Fruit fly (Drosophila melanogaster): ENCODE data around the gene MFS10.

The MFS10 gene

DNA sequence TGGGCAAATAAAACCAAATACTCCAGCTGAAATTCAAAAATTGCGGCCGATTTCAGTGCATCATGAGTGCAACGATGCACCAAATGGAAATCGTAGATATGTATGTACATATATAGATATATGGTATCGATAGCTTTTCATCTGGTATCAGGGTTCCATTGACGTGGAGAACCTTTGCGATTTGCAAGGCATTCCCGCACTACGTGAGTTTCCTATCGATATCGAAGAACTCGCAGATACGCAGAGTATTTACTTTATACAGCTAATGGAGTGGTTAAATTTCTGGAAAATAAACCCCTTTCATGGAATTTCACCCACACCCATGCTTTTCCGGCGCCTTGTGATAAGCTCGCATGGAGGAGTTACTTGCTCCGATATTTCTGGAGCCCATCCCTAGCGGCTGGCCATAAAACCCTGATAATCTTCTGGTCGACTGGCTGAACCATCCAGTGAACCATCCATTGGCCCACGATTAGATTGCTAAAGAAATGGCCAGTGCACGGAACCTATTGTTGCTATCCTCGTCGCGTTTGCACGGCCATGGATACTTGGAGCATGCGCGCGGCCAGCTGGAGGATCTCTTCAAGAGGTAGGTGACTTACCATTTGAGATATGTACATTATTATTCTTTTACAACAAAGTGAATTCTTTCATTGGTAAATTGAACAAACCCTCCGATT lies 34.6 kb upstream of the MFS10 start, which contains the start of gene CG2200 (continued):
- peak; percentile 54 for TF ChIP-seq CG9932 (GFP tag; IDR thresholded peaks at IDR 0.05)
- peak; percentile 41; the same call in 1 of the 2 replicates for TF ChIP-seq CG17328 (GFP tag; IDR thresholded peaks at IDR 0.05)
- 0 out of 2 replicates have a peak, but pooled peaks have one; percentile 30 for TF ChIP-seq Atf6 (GFP tag; IDR thresholded peaks at IDR 0.05)
- TF ChIP-seq Mrtf (GFP tag; IDR thresholded peaks at IDR 0.05): no peak
- TF ChIP-seq Hsf (GFP tag; optimal IDR thresholded peaks at IDR 0.05): peak; percentile 13
- TF ChIP-seq Fer2 (tag; optimal IDR thresholded peaks at IDR 0.05): no peak
- TF ChIP-seq gfzf (GFP tag; optimal IDR thresholded peaks at IDR 0.05): peak; percentile 12
- no peak for TF ChIP-seq CG32772 (GFP tag; IDR thresholded peaks at IDR 0.05)
- peak; percentile 77 for TF ChIP-seq ci (GFP tag; IDR thresholded peaks at IDR 0.05)
- peak; percentile 88 for TF ChIP-seq Scr (GFP tag; IDR thresholded peaks at IDR 0.05; ENCODE audit: partially characterized antibody)
- peak; percentile 87 for TF ChIP-seq hb (GFP tag; IDR thresholded peaks at IDR 0.05; ENCODE audit: partially characterized antibody)
- TF ChIP-seq Sin3A (optimal IDR thresholded peaks at IDR 0.05): peak; percentile 24
- peak; percentile 82 for TF ChIP-seq CG13287 (GFP tag; IDR thresholded peaks at IDR 0.05; ENCODE audit: partially characterized antibody)
- TF ChIP-seq otp (GFP tag; IDR thresholded peaks at IDR 0.05): no peak
- peak; percentile 54 for TF ChIP-seq HmgZ (tag; optimal IDR thresholded peaks at IDR 0.05)
- TF ChIP-seq Dbx (GFP tag; IDR thresholded peaks at IDR 0.05): peak; percentile 54; the same call in 1 of the 3 replicates
- TF ChIP-seq dpn (GFP tag; optimal IDR thresholded peaks at IDR 0.05): peak; percentile 10 to 53
- TF ChIP-seq Hr39 (optimal IDR thresholded peaks at IDR 0.05): no peak
- peak; percentile 68 for TF ChIP-seq lilli (GFP tag; optimal IDR thresholded peaks at IDR 0.05)
- TF ChIP-seq Atf3 (GFP tag; optimal IDR thresholded peaks at IDR 0.05): no peak
- TF ChIP-seq fd3F (GFP tag; optimal IDR thresholded peaks at IDR 0.05): no peak
- no peak for TF ChIP-seq Nf-YA (GFP tag; IDR thresholded peaks at IDR 0.05)
- TF ChIP-seq ato (GFP tag; IDR thresholded peaks at IDR 0.05; ENCODE audit: partially characterized antibody): peak; percentile 84
- no peak for TF ChIP-seq tio (GFP tag; optimal IDR thresholded peaks at IDR 0.05)
- TF ChIP-seq D (optimal IDR thresholded peaks at IDR 0.05): no peak
- no peak for TF ChIP-seq D (GFP tag; optimal IDR thresholded peaks at IDR 0.05)
- no peak for TF ChIP-seq bigmax (GFP tag; optimal IDR thresholded peaks at IDR 0.05)
- TF ChIP-seq wek (GFP tag; optimal IDR thresholded peaks at IDR 0.05): no peak
- peak; percentile 32; the same call in 1 of the 2 replicates for TF ChIP-seq CG10366 (GFP tag; IDR thresholded peaks at IDR 0.05)
- TF ChIP-seq CG1832 (GFP tag; optimal IDR thresholded peaks at IDR 0.05): no peak
- TF ChIP-seq CG12769 (tag; optimal IDR thresholded peaks at IDR 0.05): peak; percentile 71
- no peak for TF ChIP-seq CG17186 (GFP tag; optimal IDR thresholded peaks at IDR 0.05)
- TF ChIP-seq sens (GFP tag): peak; percentile 85
- TF ChIP-seq Stat92E (GFP tag; optimal IDR thresholded peaks at IDR 0.05): no peak
- no peak for TF ChIP-seq pros (GFP tag; optimal IDR thresholded peaks at IDR 0.05)
- TF ChIP-seq CG8290 (GFP tag; optimal IDR thresholded peaks at IDR 0.05): no peak
- TF ChIP-seq CG8290 (tag; optimal IDR thresholded peaks at IDR 0.05): peak in 1 of 2 experiments; percentile 67
- TF ChIP-seq CG5245 (GFP tag; optimal IDR thresholded peaks at IDR 0.05): no peak
- TF ChIP-seq CG4282 (GFP tag; optimal IDR thresholded peaks at IDR 0.05): no peak
- no peak for TF ChIP-seq twi (tag; optimal IDR thresholded peaks at IDR 0.05)
- no peak for TF ChIP-seq tx (GFP tag; optimal IDR thresholded peaks at IDR 0.05)
- TF ChIP-seq chinmo (GFP tag; IDR thresholded peaks at IDR 0.05; ENCODE audit: partially characterized antibody): peak; percentile 54; the same call in 2 of the 4 replicates
- TF ChIP-seq Rfx (GFP tag; IDR thresholded peaks at IDR 0.05): peak; percentile 63
- TF ChIP-seq CG6175 (GFP tag; IDR thresholded peaks at IDR 0.05): no peak
- TF ChIP-seq CG13123 (GFP tag; optimal IDR thresholded peaks at IDR 0.05): no peak
- no peak for TF ChIP-seq CG10654 (GFP tag; optimal IDR thresholded peaks at IDR 0.05)
- TF ChIP-seq Atf-2 (GFP tag; optimal IDR thresholded peaks at IDR 0.05): no peak
- TF ChIP-seq pzg (GFP tag; optimal IDR thresholded peaks at IDR 0.05): peak; percentile 51
- TF ChIP-seq D19A (tag; optimal IDR thresholded peaks at IDR 0.05): peak; percentile 19
- no peak for TF ChIP-seq stc (GFP tag; IDR thresholded peaks at IDR 0.05)
- TF ChIP-seq jumu (GFP tag; optimal IDR thresholded peaks at IDR 0.05): no peak

All from whole organism, embryonic.